Worm (Caenorhabditis elegans): ENCODE data around the gene clec-147.

Gene clec-147

ce11 chrII:14537728-14538127 is at the start of gene clec-147, which contains the start of gene C04H5.7:
Gene clec-147 (minus strand): TSS chrII:14537828.
Gene C04H5.7 (plus strand): TSS chrII:14537946.
- TF ChIP-seq ztf-11 (tag; optimal IDR thresholded peaks at IDR 0.05), result no peak
- TF ChIP-seq ceh-39 (tag; optimal IDR thresholded peaks at IDR 0.05), result no peak
- TF ChIP-seq sptf-1 (tag; optimal IDR thresholded peaks at IDR 0.05), result no peak
- TF ChIP-seq ceh-83 (GFP tag; optimal IDR thresholded peaks at IDR 0.05), result no peak
- no peak for TF ChIP-seq bed-3 (GFP tag; optimal IDR thresholded peaks at IDR 0.05)
- no peak for TF ChIP-seq elt-1 (tag; optimal IDR thresholded peaks at IDR 0.05; ENCODE audit: borderline replicate concordance, insufficient read depth)
- no peak for TF ChIP-seq ham-2 (GFP tag; optimal IDR thresholded peaks at IDR 0.05)
- TF ChIP-seq hlh-1 (tag; optimal IDR thresholded peaks at IDR 0.05), result no peak

ce11 chrII:14587407-14587806 is 49.8 kb upstream of the clec-147 start, which contains the start of gene C01G12.5:
Gene C01G12.5 (minus strand): TSS chrII:14587507.
- no peak for TF ChIP-seq M03D4.4 (tag; optimal IDR thresholded peaks at IDR 0.05)
- no peak for TF ChIP-seq blmp-1 (tag; optimal IDR thresholded peaks at IDR 0.05)
- no peak for TF ChIP-seq flh-1 (GFP tag; optimal IDR thresholded peaks at IDR 0.05)
- no peak for TF ChIP-seq pha-4 (tag; optimal IDR thresholded peaks at IDR 0.05)
- no peak for TF ChIP-seq ceh-43 (GFP tag; optimal IDR thresholded peaks at IDR 0.05)
- TF ChIP-seq nhr-76 (tag; optimal IDR thresholded peaks at IDR 0.05), result no peak
- no peak for TF ChIP-seq nhr-2 (tag; optimal IDR thresholded peaks at IDR 0.05)
- no peak for TF ChIP-seq unc-120 (tag; optimal IDR thresholded peaks at IDR 0.05; ENCODE audit: poor library complexity, severe bottlenecking)
- no peak for TF ChIP-seq mls-2 (tag; optimal IDR thresholded peaks at IDR 0.05)
- no peak for TF ChIP-seq nhr-28 (tag; optimal IDR thresholded peaks at IDR 0.05)
- no peak for TF ChIP-seq ham-2 (GFP tag; optimal IDR thresholded peaks at IDR 0.05)
- no peak for TF ChIP-seq snpc-4 (tag; optimal IDR thresholded peaks at IDR 0.05)
- no peak for TF ChIP-seq nhr-12 (tag; optimal IDR thresholded peaks at IDR 0.05)
- no peak for TF ChIP-seq ceh-39 (tag; optimal IDR thresholded peaks at IDR 0.05)
- no peak for TF ChIP-seq drap-1 (GFP tag; optimal IDR thresholded peaks at IDR 0.05)
- TF ChIP-seq mab-5 (tag; optimal IDR thresholded peaks at IDR 0.05), result no peak
- TF ChIP-seq ztf-11 (tag; optimal IDR thresholded peaks at IDR 0.05), result no peak
- TF ChIP-seq mep-1 (tag; optimal IDR thresholded peaks at IDR 0.05), result no peak

ce11 chrII:14582206-14582605 is 44.6 kb upstream of the clec-147 start, which contains the start of gene C01G12.3:
Gene C01G12.3 (minus strand): TSS chrII:14582306.
- TF ChIP-seq lsy-2 (tag; optimal IDR thresholded peaks at IDR 0.05) (no peak), zip-8 (tag; optimal IDR thresholded peaks at IDR 0.05) (no peak)

ce11 chrII:14580549-14580948 is 42.9 kb upstream of the clec-147 start, which contains the start of the genes nspb-8 and nspb-9:
Gene nspb-8 (minus strand): TSS chrII:14580649.
Gene nspb-9 (plus strand): TSS chrII:14580859.
- TF ChIP-seq ceh-39 (tag; optimal IDR thresholded peaks at IDR 0.05) (no peak), unc-120 (tag; optimal IDR thresholded peaks at IDR 0.05; ENCODE audit: poor library complexity, severe bottlenecking) (no peak), mab-5 (tag; optimal IDR thresholded peaks at IDR 0.05) (no peak)

- TF ChIP-seq unc-120 (tag; optimal IDR thresholded peaks at IDR 0.05; ENCODE audit: poor library complexity, severe bottlenecking) (no peak), ztf-11 (tag; optimal IDR thresholded peaks at IDR 0.05) (no peak), mls-2 (tag; optimal IDR thresholded peaks at IDR 0.05) (no peak)
Measured at ce11 chrII:14578716-14579115, 41.1 kb upstream of the clec-147 start, which contains the start of gene C01G12.9. Gene C01G12.9 (plus strand): TSS chrII:14579016.

ce11 chrII:14578013-14578412 is 40.4 kb upstream of the clec-147 start, which contains the start of gene nspb-7:
Gene nspb-7 (plus strand): TSS chrII:14578313.
- no peak for TF ChIP-seq mls-2 (tag; optimal IDR thresholded peaks at IDR 0.05)

- no peak for TF ChIP-seq nhr-237 (tag; optimal IDR thresholded peaks at IDR 0.05)
- no peak for TF ChIP-seq sptf-1 (tag; optimal IDR thresholded peaks at IDR 0.05)
- TF ChIP-seq blmp-1 (tag; optimal IDR thresholded peaks at IDR 0.05), result no peak
- no peak for TF ChIP-seq mep-1 (tag; optimal IDR thresholded peaks at IDR 0.05)
- TF ChIP-seq bed-3 (GFP tag; optimal IDR thresholded peaks at IDR 0.05), result no peak
- TF ChIP-seq M03D4.4 (tag; optimal IDR thresholded peaks at IDR 0.05), result no peak
- no peak for TF ChIP-seq hlh-1 (tag; optimal IDR thresholded peaks at IDR 0.05)
- TF ChIP-seq lin-32 (GFP tag; optimal IDR thresholded peaks at IDR 0.05), result no peak
- TF ChIP-seq nhr-28 (tag; optimal IDR thresholded peaks at IDR 0.05), result no peak
- no peak for TF ChIP-seq nhr-76 (tag; optimal IDR thresholded peaks at IDR 0.05)
Measured at ce11 chrII:14576429-14576828, 38.8 kb upstream of the clec-147 start, which contains the start of gene C01G12.13. Gene C01G12.13 (plus strand): TSS chrII:14576729.

Data from whole organism, mixed stage, embryonic.